Worm (Caenorhabditis elegans) whole organism, early embryonic: ENCODE results near the gene fbxl-1.

Experiments used
- B0310.2 ChIP-seq: sonication (generic microtip); optimal IDR thresholded peaks from 2 replicates; lab custom pipeline; 2016; ENCODE audit warnings: mild to moderate bottlenecking, missing genetic modification characterization, missing compliant biosample characterization
- F13C5.2 ChIP-seq: sonication (generic microtip); optimal IDR thresholded peaks from 2 replicates; lab custom pipeline; 2017; ENCODE audit warnings: mild to moderate bottlenecking, missing genetic modification characterization, inconsistent platforms, missing compliant biosample characterization
- aly-1 ChIP-seq: sonication (generic microtip); optimal IDR thresholded peaks from 2 replicates; lab custom pipeline; 2016; ENCODE audit warnings: missing genetic modification characterization, missing compliant biosample characterization
- ama-1 ChIP-seq: fragments of 150-350 bp; optimal IDR thresholded peaks from 2 replicates; lab custom pipeline; 2014
- ceh-13 ChIP-seq: fragments of 200-800 bp; sonication (Bioruptor generic); optimal IDR thresholded peaks from 2 replicates; lab custom pipeline; 2018; ENCODE audit warnings: mild to moderate bottlenecking, missing genetic modification characterization, missing compliant biosample characterization
- ceh-36 ChIP-seq: sonication (generic microtip); optimal IDR thresholded peaks from 2 replicates; lab custom pipeline; 2016; ENCODE audit warnings: missing genetic modification characterization, inconsistent platforms, missing compliant biosample characterization
- ets-7 ChIP-seq: sonication (generic microtip); optimal IDR thresholded peaks from 2 replicates; lab custom pipeline; 2016; ENCODE audit warnings: missing genotype, missing genetic modification characterization, missing compliant biosample characterization
- flt-1 ChIP-seq: fragments of 200-800 bp; sonication (Bioruptor generic); IDR thresholded peaks from 2 replicates; pipeline ENCODE4 v1.3.6; 2022; ENCODE audit warnings: missing genetic modification characterization, missing compliant biosample characterization
- hmbx-1 ChIP-seq: sonication (generic microtip); optimal IDR thresholded peaks from 2 replicates; lab custom pipeline; 2016; ENCODE audit warnings: mild to moderate bottlenecking, missing genetic modification characterization, missing compliant biosample characterization
- hmg-4 ChIP-seq: fragments of 200-800 bp; sonication (Bioruptor generic); optimal IDR thresholded peaks from 2 replicates; lab custom pipeline; 2018; ENCODE audit warnings: mild to moderate bottlenecking, missing genetic modification characterization, missing compliant biosample characterization
- hnd-1 ChIP-seq: sonication (generic microtip); optimal IDR thresholded peaks from 2 replicates; lab custom pipeline; 2016; ENCODE audit warnings: missing genetic modification characterization, missing compliant biosample characterization
- pes-1 ChIP-seq: fragments of 200-800 bp; sonication (Bioruptor generic); IDR thresholded peaks from 2 replicates; pipeline ENCODE4 v1.3.6; 2022; ENCODE audit warnings: missing genetic modification reagents, missing genetic modification characterization, missing compliant biosample characterization
- scrt-1 ChIP-seq: fragments of 200-800 bp; sonication (Bioruptor generic); IDR thresholded peaks from 2 replicates; pipeline ENCODE4 v1.3.6; 2022; ENCODE audit warnings: missing genetic modification characterization, missing compliant biosample characterization
- sea-1 ChIP-seq: fragments of 200-800 bp; sonication (Bioruptor generic); conservative IDR thresholded peaks from 2 replicates; pipeline ENCODE4 v1.3.6; 2022; ENCODE audit warnings: missing genetic modification characterization, missing compliant biosample characterization
- tbx-11 ChIP-seq: fragments of 200-800 bp; sonication (Bioruptor generic); IDR thresholded peaks from 2 replicates; pipeline ENCODE4 v1.3.6; 2022; ENCODE audit warnings: missing genetic modification characterization, missing compliant biosample characterization
- tbx-37 ChIP-seq: fragments of 200-800 bp; sonication (Bioruptor generic); conservative IDR thresholded peaks from 2 replicates; pipeline ENCODE4 v1.3.6; 2022; ENCODE audit warnings: missing genetic modification reagents, missing genetic modification characterization, missing compliant biosample characterization
- tra-4 ChIP-seq: sonication (generic microtip); optimal IDR thresholded peaks from 2 replicates; lab custom pipeline; 2017; ENCODE audit warnings: missing genetic modification characterization, missing compliant biosample characterization

fbxl-1 gene

ce11 chrIII:8220081-8220480 is 7.5 kb upstream of the fbxl-1 start:
- TF ChIP-seq hmg-4 (GFP tag; lab: Kevin White, UChicago) (no peak), tbx-37 (GFP tag; lab: Robert Waterston, UW) (no peak), hmbx-1 (no peak), sea-1 (GFP tag; lab: Robert Waterston, UW) (no peak), tbx-11 (GFP tag; lab: Robert Waterston, UW) (no peak), ets-7 (no peak), pes-1 (GFP tag; lab: Robert Waterston, UW) (no peak), ama-1 (lab: Kevin White, UChicago) (no peak), hnd-1 (tag; lab: Kevin White, UChicago) (no peak), ceh-13 (no peak), ceh-36 (tag; lab: Kevin White, UChicago) (no peak), F13C5.2 (no peak), B0310.2 (tag; lab: Kevin White, UChicago) (no peak), aly-1 (tag; lab: Kevin White, UChicago) (no peak), scrt-1 (GFP tag; lab: Robert Waterston, UW) (no peak), tra-4 (tag; lab: Kevin White, UChicago) (no peak)

- no peak for TF ChIP-seq ceh-13
- TF ChIP-seq ets-7, result no peak
- no peak for TF ChIP-seq ama-1 (lab: Kevin White, UChicago)
- TF ChIP-seq B0310.2 (tag; lab: Kevin White, UChicago), result no peak
Measured at ce11 chrIII:8224769-8225168, 2.9 kb upstream of the fbxl-1 start, which contains the start of gene mob-4. mob-4 (plus strand) TSS chrIII:8225097.

- TF ChIP-seq hmbx-1 (no peak), B0310.2 (tag; lab: Kevin White, UChicago) (no peak), hnd-1 (tag; lab: Kevin White, UChicago) (no peak), ets-7 (no peak), scrt-1 (GFP tag; lab: Robert Waterston, UW) (no peak), F13C5.2 (no peak), pes-1 (GFP tag; lab: Robert Waterston, UW) (no peak), ama-1 (lab: Kevin White, UChicago) (no peak), hmg-4 (GFP tag; lab: Kevin White, UChicago) (no peak), ceh-36 (tag; lab: Kevin White, UChicago) (no peak), sea-1 (GFP tag; lab: Robert Waterston, UW) (no peak), tbx-11 (GFP tag; lab: Robert Waterston, UW) (no peak), tbx-37 (GFP tag; lab: Robert Waterston, UW) (no peak), tra-4 (tag; lab: Kevin White, UChicago) (no peak), aly-1 (tag; lab: Kevin White, UChicago) (no peak), flt-1 (GFP tag; lab: Robert Waterston, UW) (no peak)
Measured at ce11 chrIII:8226178-8226577, 1.5 kb upstream of the fbxl-1 start, which contains the start of gene rfs-1. rfs-1 (plus strand) TSS chrIII:8226478.

- TF ChIP-seq tbx-11 (GFP tag; lab: Robert Waterston, UW) (no peak), scrt-1 (GFP tag; lab: Robert Waterston, UW) (no peak), flt-1 (GFP tag; lab: Robert Waterston, UW) (no peak), hmbx-1 (no peak), tbx-37 (GFP tag; lab: Robert Waterston, UW) (no peak), hmg-4 (GFP tag; lab: Kevin White, UChicago) (no peak), hnd-1 (tag; lab: Kevin White, UChicago) (no peak), pes-1 (GFP tag; lab: Robert Waterston, UW) (no peak)
Measured at ce11 chrIII:8228916-8229315, 1.3 kb downstream of the fbxl-1 start.

ce11 chrIII:8229480-8229879 is 1.9 kb downstream of the fbxl-1 start:
- TF ChIP-seq tbx-11 (GFP tag; lab: Robert Waterston, UW) (no peak), flt-1 (GFP tag; lab: Robert Waterston, UW) (no peak), tbx-37 (GFP tag; lab: Robert Waterston, UW) (no peak)

ce11 chrIII:8232634-8233033 is 5.0 kb downstream of the fbxl-1 start, which contains the start of gene henn-1:
henn-1 (plus strand) TSS chrIII:8232651.
- TF ChIP-seq scrt-1 (GFP tag; lab: Robert Waterston, UW), result no peak
- TF ChIP-seq hmg-4 (GFP tag; lab: Kevin White, UChicago), result no peak
- no peak for TF ChIP-seq F13C5.2
- no peak for TF ChIP-seq tra-4 (tag; lab: Kevin White, UChicago)
- no peak for TF ChIP-seq ceh-13
- TF ChIP-seq B0310.2 (tag; lab: Kevin White, UChicago), result no peak
- TF ChIP-seq flt-1 (GFP tag; lab: Robert Waterston, UW), result no peak
- TF ChIP-seq aly-1 (tag; lab: Kevin White, UChicago), result no peak
- TF ChIP-seq pes-1 (GFP tag; lab: Robert Waterston, UW), result no peak
- no peak for TF ChIP-seq tbx-37 (GFP tag; lab: Robert Waterston, UW)
- TF ChIP-seq hmbx-1, result no peak
- no peak for TF ChIP-seq tbx-11 (GFP tag; lab: Robert Waterston, UW)
- no peak for TF ChIP-seq ceh-36 (tag; lab: Kevin White, UChicago)
- TF ChIP-seq ama-1 (lab: Kevin White, UChicago), result no peak
- no peak for TF ChIP-seq hnd-1 (tag; lab: Kevin White, UChicago)
- TF ChIP-seq sea-1 (GFP tag; lab: Robert Waterston, UW), result no peak
- TF ChIP-seq ets-7, result no peak

- TF ChIP-seq ceh-36 (tag; lab: Kevin White, UChicago) (no peak), hmg-4 (GFP tag; lab: Kevin White, UChicago) (no peak), sea-1 (GFP tag; lab: Robert Waterston, UW) (no peak), ceh-13 (no peak), tbx-11 (GFP tag; lab: Robert Waterston, UW) (no peak), ets-7 (no peak), B0310.2 (tag; lab: Kevin White, UChicago) (no peak), ama-1 (lab: Kevin White, UChicago) (no peak), tbx-37 (GFP tag; lab: Robert Waterston, UW) (no peak), hnd-1 (tag; lab: Kevin White, UChicago) (no peak), hmbx-1 (no peak)
Measured at ce11 chrIII:8235358-8235757, 7.7 kb downstream of the fbxl-1 start, which contains the start of gene C02F5.14. C02F5.14 (minus strand) TSS chrIII:8235514.
